Worm (Caenorhabditis elegans) whole organism, L4/young adult: Measurements from ENCODE around the gene cutl-17.

ENCODE experiments used
- W03F9.2 ChIP-seq: fragments of 150-350 bp; optimal IDR thresholded peaks from 2 replicates; lab custom pipeline; 2014; ENCODE audit warnings: missing biosample characterization, missing genetic modification characterization
- dao-5 ChIP-seq: sonication (generic microtip); optimal IDR thresholded peaks from 2 replicates; lab custom pipeline; 2016; ENCODE audit warnings: missing genotype, missing genetic modification characterization, moderate library complexity, missing compliant biosample characterization
- him-1 ChIP-seq: sonication (generic microtip); optimal IDR thresholded peaks from 2 replicates; lab custom pipeline; 2016; ENCODE audit warnings: missing genotype, missing genetic modification reagents, missing genetic modification characterization, missing compliant biosample characterization

The cutl-17 gene

ce11 chrIV:9467418-9467817 is 10.1 kb upstream of the cutl-17 start, which contains the start of gene F38E11.6:
Gene F38E11.6, minus strand, starts transcription at chrIV:9467518.
- TF ChIP-seq W03F9.2 (no peak), him-1 (no peak), dao-5 (tag; lab: Kevin White, UChicago) (no peak)

- TF ChIP-seq W03F9.2 = no peak
- no peak for TF ChIP-seq dao-5 (tag; lab: Kevin White, UChicago)
- no peak for TF ChIP-seq him-1
Measured at ce11 chrIV:9464345-9464783, 7.1 kb upstream of the cutl-17 start.

ce11 chrIV:9459224-9459781 is 2.0 kb upstream of the cutl-17 start, which contains the start of gene copb-2:
Gene copb-2, plus strand, starts transcription at chrIV:9459731.
- TF ChIP-seq dao-5 (tag; lab: Kevin White, UChicago) (no peak), him-1 (no peak), W03F9.2 (no peak)

- no peak for TF ChIP-seq dao-5 (tag; lab: Kevin White, UChicago)
- TF ChIP-seq him-1 = no peak
- TF ChIP-seq W03F9.2 = no peak
Measured at ce11 chrIV:9451816-9452215, 5.5 kb downstream of the cutl-17 start.

ce11 chrIV:9450375-9450774 is 6.9 kb downstream of the cutl-17 start, which contains the start of gene cpin-1:
Gene cpin-1, plus strand, starts transcription at chrIV:9450675.
- TF ChIP-seq W03F9.2 = no peak
- TF ChIP-seq him-1 = no peak
- TF ChIP-seq dao-5 (tag; lab: Kevin White, UChicago) = no peak

ce11 chrIV:9447209-9447608 is 10.1 kb downstream of the cutl-17 start, which contains the start of gene hsp-12.6:
Gene hsp-12.6, minus strand, starts transcription at chrIV:9447228.
- no peak for TF ChIP-seq W03F9.2
- TF ChIP-seq him-1 = no peak
- TF ChIP-seq dao-5 (tag; lab: Kevin White, UChicago) = no peak

- TF ChIP-seq W03F9.2 (no peak), dao-5 (tag; lab: Kevin White, UChicago) (no peak), him-1 (no peak)
Measured at ce11 chrIV:9445407-9445806, 11.9 kb downstream of the cutl-17 start, which contains the start of gene hsp-12.3. Gene hsp-12.3, minus strand, starts transcription at chrIV:9445507.

ce11 chrIV:9444417-9445026 is 12.8 kb downstream of the cutl-17 start:
- TF ChIP-seq W03F9.2 (peak; percentile 87), him-1 (peak; percentile 78), dao-5 (tag; lab: Kevin White, UChicago) (no peak)

- TF ChIP-seq dao-5 (tag; lab: Kevin White, UChicago) = no peak
Measured at ce11 chrIV:9443940-9444339, 13.4 kb downstream of the cutl-17 start, which contains the start of gene F38E11.9. Gene F38E11.9, minus strand, starts transcription at chrIV:9444040.

- TF ChIP-seq dao-5 (tag; lab: Kevin White, UChicago) (no peak), him-1 (no peak), W03F9.2 (peak; percentile 38)
Measured at ce11 chrIV:9442106-9442532, 15.2 kb downstream of the cutl-17 start.

ce11 chrIV:9441391-9441790 is 15.9 kb downstream of the cutl-17 start:
- no peak for TF ChIP-seq dao-5 (tag; lab: Kevin White, UChicago)
- TF ChIP-seq him-1 = no peak
- no peak for TF ChIP-seq W03F9.2

ce11 chrIV:9440880-9441336 is 16.4 kb downstream of the cutl-17 start, which contains the start of gene idh-1:
Gene idh-1, minus strand, starts transcription at chrIV:9441107.
- TF ChIP-seq him-1 = no peak
- TF ChIP-seq W03F9.2 = peak; percentile 36

ce11 chrIV:9438753-9439152 is 18.5 kb downstream of the cutl-17 start:
- no peak for TF ChIP-seq W03F9.2
- TF ChIP-seq dao-5 (tag; lab: Kevin White, UChicago) = no peak
- no peak for TF ChIP-seq him-1

ce11 chrIV:9432327-9432726 is 25.0 kb downstream of the cutl-17 start:
- TF ChIP-seq him-1 = no peak
- no peak for TF ChIP-seq dao-5 (tag; lab: Kevin White, UChicago)
- TF ChIP-seq W03F9.2 = no peak

- TF ChIP-seq W03F9.2 = no peak
- no peak for TF ChIP-seq him-1
- TF ChIP-seq dao-5 (tag; lab: Kevin White, UChicago) = no peak
Measured at ce11 chrIV:9427959-9428358, 29.3 kb downstream of the cutl-17 start, which contains the start of gene F59B8.1. Gene F59B8.1, plus strand, starts transcription at chrIV:9428259.
